Worm (Caenorhabditis elegans): ENCODE data around the gene col-19.

ce11 chrX:382692-383091 is 38.8 kb upstream of the col-19 start, which contains the start of gene ife-2:
- TF ChIP-seq klf-2 (GFP tag; conservative IDR thresholded peaks at IDR 0.05), result no peak
- TF ChIP-seq med-1 (GFP tag; optimal IDR thresholded peaks at IDR 0.05; ENCODE audit: insufficient read depth), result no peak
- no peak for TF ChIP-seq flt-1 (GFP tag; IDR thresholded peaks at IDR 0.05)
- no peak for TF ChIP-seq ref-1 (GFP tag; conservative IDR thresholded peaks at IDR 0.05)
